Fruit fly (Drosophila melanogaster): ENCODE results near the gene Ilp8.

The Ilp8 gene

dm6 chr3L:17010492-17011303 is 21.2 kb downstream of the Ilp8 start (continued):
- TF ChIP-seq CG4360 (GFP tag; IDR thresholded peaks at IDR 0.05) (peak; percentile 4; the same call in 1 of the 2 replicates), Dfd (GFP tag; optimal IDR thresholded peaks at IDR 0.05) (no peak), CG3065 (GFP tag; optimal IDR thresholded peaks at IDR 0.05) (no peak), BEAF-32 (GFP tag; optimal IDR thresholded peaks at IDR 0.05) (no peak), salm (tag; optimal IDR thresholded peaks at IDR 0.05) (no peak), CG2678 (tag; optimal IDR thresholded peaks at IDR 0.05) (no peak), Dip3 (GFP tag; optimal IDR thresholded peaks at IDR 0.05) (no peak), CG12659 (GFP tag; optimal IDR thresholded peaks at IDR 0.05) (no peak), CG17568 (GFP tag; optimal IDR thresholded peaks at IDR 0.05) (no peak), lilli (GFP tag; optimal IDR thresholded peaks at IDR 0.05) (no peak), CG4328 (GFP tag; optimal IDR thresholded peaks at IDR 0.05) (no peak), Deaf1 (tag; optimal IDR thresholded peaks at IDR 0.05) (no peak), Nf-YC (tag; optimal IDR thresholded peaks at IDR 0.05) (no peak), Ptx1 (GFP tag; IDR thresholded peaks at IDR 0.05) (no peak), Xrp1 (GFP tag; IDR thresholded peaks at IDR 0.05) (no peak), org-1 (GFP tag; optimal IDR thresholded peaks at IDR 0.05) (no peak), CG9876 (GFP tag; optimal IDR thresholded peaks at IDR 0.05) (no peak), jing (GFP tag; optimal IDR thresholded peaks at IDR 0.05) (no peak), CG31365 (tag; optimal IDR thresholded peaks at IDR 0.05) (no peak), Dip2 (GFP tag; IDR thresholded peaks at IDR 0.05) (no peak), kay (GFP tag; optimal IDR thresholded peaks at IDR 0.05) (no peak), Lim3 (GFP tag; IDR thresholded peaks at IDR 0.05) (no peak), hb (GFP tag; IDR thresholded peaks at IDR 0.05; ENCODE audit: partially characterized antibody) (no peak), CG5953 (GFP tag; IDR thresholded peaks at IDR 0.05) (0 out of 2 replicates have a peak, but pooled peaks have one; percentile 1), az2 (GFP tag; optimal IDR thresholded peaks at IDR 0.05) (no peak), sens (GFP tag) (no peak), Camta (GFP tag; optimal IDR thresholded peaks at IDR 0.05) (no peak), crol (GFP tag; IDR thresholded peaks at IDR 0.05) (peak; percentile 76), Abd-B (GFP tag; optimal IDR thresholded peaks at IDR 0.05) (no peak), Oli (tag; optimal IDR thresholded peaks at IDR 0.05) (no peak), peb (GFP tag; IDR thresholded peaks at IDR 0.05) (no peak), HmgZ (tag; optimal IDR thresholded peaks at IDR 0.05) (no peak), pnt (GFP tag; optimal IDR thresholded peaks at IDR 0.05) (no peak), pros (GFP tag; optimal IDR thresholded peaks at IDR 0.05) (no peak), CG18764 (GFP tag; optimal IDR thresholded peaks at IDR 0.05) (no peak), CG14965 (GFP tag; optimal IDR thresholded peaks at IDR 0.05; ENCODE audit: borderline replicate concordance) (no peak), CG3281 (GFP tag; optimal IDR thresholded peaks at IDR 0.05) (no peak), CG7786 (GFP tag; optimal IDR thresholded peaks at IDR 0.05) (no peak), CG1024 (GFP tag; IDR thresholded peaks at IDR 0.05) (no peak), CG10543 (GFP tag; optimal IDR thresholded peaks at IDR 0.05) (no peak), CG10979 (tag; optimal IDR thresholded peaks at IDR 0.05) (no peak), sna (GFP tag; IDR thresholded peaks at IDR 0.05; ENCODE audit: partially characterized antibody) (no peak), CG4707 (GFP tag; optimal IDR thresholded peaks at IDR 0.05) (no peak), CG7987 (GFP tag; optimal IDR thresholded peaks at IDR 0.05) (no peak), onecut (GFP tag; IDR thresholded peaks at IDR 0.05) (no peak), CG2129 (GFP tag; IDR thresholded peaks at IDR 0.05; ENCODE audit: partially characterized antibody) (no peak), HLH54F (GFP tag; optimal IDR thresholded peaks at IDR 0.05) (no peak), CG8089 (GFP tag; optimal IDR thresholded peaks at IDR 0.05) (no peak), CG17361 (GFP tag; IDR thresholded peaks at IDR 0.05) (no peak), CG10654 (GFP tag; optimal IDR thresholded peaks at IDR 0.05) (no peak)
